Worm (Caenorhabditis elegans): ENCODE measurements around the gene cux-7.

Gene cux-7

ce11 chrIII:7565247-7565646 is 44.6 kb upstream of the cux-7 start, which contains the start of gene ttr-8:
Gene ttr-8 (minus strand): TSS chrIII:7565347.
- TF ChIP-seq ceh-39 (tag; optimal IDR thresholded peaks at IDR 0.05) (no peak), ham-2 (GFP tag; optimal IDR thresholded peaks at IDR 0.05) (no peak), snpc-4 (tag; optimal IDR thresholded peaks at IDR 0.05) (no peak), nhr-2 (tag; optimal IDR thresholded peaks at IDR 0.05) (no peak), flh-1 (GFP tag; optimal IDR thresholded peaks at IDR 0.05) (no peak), cnd-1 (tag; optimal IDR thresholded peaks at IDR 0.05) (no peak), ceh-83 (GFP tag; optimal IDR thresholded peaks at IDR 0.05) (no peak), elt-3 (tag; optimal IDR thresholded peaks at IDR 0.05) (no peak), nhr-12 (tag; optimal IDR thresholded peaks at IDR 0.05) (no peak), mep-1 (tag; optimal IDR thresholded peaks at IDR 0.05) (no peak), nhr-76 (tag; optimal IDR thresholded peaks at IDR 0.05) (no peak), ceh-43 (GFP tag; optimal IDR thresholded peaks at IDR 0.05) (no peak), pha-4 (tag; optimal IDR thresholded peaks at IDR 0.05) (no peak), lsy-2 (tag; optimal IDR thresholded peaks at IDR 0.05) (no peak), tbx-8 (GFP tag; optimal IDR thresholded peaks at IDR 0.05) (no peak), nhr-28 (tag; optimal IDR thresholded peaks at IDR 0.05) (no peak), sem-2 (GFP tag; optimal IDR thresholded peaks at IDR 0.05) (no peak)

ce11 chrIII:7561872-7562271 is 41.2 kb upstream of the cux-7 start, which contains the start of gene lgc-12:
Gene lgc-12 (plus strand): TSS chrIII:7562172.
- no peak for TF ChIP-seq sem-2 (GFP tag; optimal IDR thresholded peaks at IDR 0.05)
- no peak for TF ChIP-seq cnd-1 (tag; optimal IDR thresholded peaks at IDR 0.05)
- no peak for TF ChIP-seq elt-3 (tag; optimal IDR thresholded peaks at IDR 0.05)
- TF ChIP-seq nhr-237 (tag; optimal IDR thresholded peaks at IDR 0.05) = no peak
- no peak for TF ChIP-seq zip-8 (tag; optimal IDR thresholded peaks at IDR 0.05)
- no peak for TF ChIP-seq unc-62 (GFP tag; optimal IDR thresholded peaks at IDR 0.05)

ce11 chrIII:7559869-7560268 is 39.2 kb upstream of the cux-7 start:
- TF ChIP-seq unc-120 (tag; optimal IDR thresholded peaks at IDR 0.05; ENCODE audit: poor library complexity, severe bottlenecking) (peak; percentile 83), ceh-83 (GFP tag; optimal IDR thresholded peaks at IDR 0.05) (peak; percentile 3), ceh-39 (tag; optimal IDR thresholded peaks at IDR 0.05) (no peak), hlh-1 (tag; optimal IDR thresholded peaks at IDR 0.05) (peak; percentile 80), mab-5 (tag; optimal IDR thresholded peaks at IDR 0.05) (no peak), nhr-237 (tag; optimal IDR thresholded peaks at IDR 0.05) (no peak), bed-3 (GFP tag; optimal IDR thresholded peaks at IDR 0.05) (no peak), unc-62 (GFP tag; optimal IDR thresholded peaks at IDR 0.05) (peak; percentile 100)

- TF ChIP-seq nhr-2 (tag; optimal IDR thresholded peaks at IDR 0.05) (peak; percentile 67), tbx-8 (GFP tag; optimal IDR thresholded peaks at IDR 0.05) (no peak), cnd-1 (tag; optimal IDR thresholded peaks at IDR 0.05) (no peak), mls-2 (tag; optimal IDR thresholded peaks at IDR 0.05) (peak; percentile 6), unc-62 (GFP tag; optimal IDR thresholded peaks at IDR 0.05) (peak; percentile 68), ces-1 (GFP tag; optimal IDR thresholded peaks at IDR 0.05) (peak; percentile 85)
Observed at ce11 chrIII:7558658-7559057, 38.0 kb upstream of the cux-7 start.

ce11 chrIII:7557930-7558470 is 37.4 kb upstream of the cux-7 start:
- TF ChIP-seq ceh-43 (GFP tag; optimal IDR thresholded peaks at IDR 0.05) = no peak
- no peak for TF ChIP-seq ztf-11 (tag; optimal IDR thresholded peaks at IDR 0.05)
- TF ChIP-seq lin-13 (tag; optimal IDR thresholded peaks at IDR 0.05) = no peak

- no peak for TF ChIP-seq lin-13 (tag; optimal IDR thresholded peaks at IDR 0.05)
- no peak for TF ChIP-seq pha-4 (tag; optimal IDR thresholded peaks at IDR 0.05)
- no peak for TF ChIP-seq snpc-4 (tag; optimal IDR thresholded peaks at IDR 0.05)
Observed at ce11 chrIII:7555360-7555759, 34.7 kb upstream of the cux-7 start, which contains the start of gene ceh-13. Gene ceh-13 (plus strand): TSS chrIII:7555660.

- TF ChIP-seq unc-62 (GFP tag; optimal IDR thresholded peaks at IDR 0.05) = peak; percentile 99
- TF ChIP-seq flh-1 (GFP tag; optimal IDR thresholded peaks at IDR 0.05) = no peak
- peak; percentile 61 for TF ChIP-seq lsy-2 (tag; optimal IDR thresholded peaks at IDR 0.05)
- peak; percentile 92 for TF ChIP-seq mab-5 (tag; optimal IDR thresholded peaks at IDR 0.05)
- TF ChIP-seq lin-13 (tag; optimal IDR thresholded peaks at IDR 0.05) = no peak
- peak; percentile 84 for TF ChIP-seq unc-120 (tag; optimal IDR thresholded peaks at IDR 0.05; ENCODE audit: poor library complexity, severe bottlenecking)
- TF ChIP-seq M03D4.4 (tag; optimal IDR thresholded peaks at IDR 0.05) = peak; percentile 11
- TF ChIP-seq nhr-2 (tag; optimal IDR thresholded peaks at IDR 0.05) = no peak
Observed at ce11 chrIII:7554697-7555145, 34.1 kb upstream of the cux-7 start.
